Worm (Caenorhabditis elegans) whole organism, early embryonic: ENCODE measurements around the gene cnc-6.

Experiments used
- B0310.2 ChIP-seq: sonication (generic microtip); optimal IDR thresholded peaks from 2 replicates; lab custom pipeline; 2016; ENCODE audit warnings: mild to moderate bottlenecking, missing genetic modification characterization, missing compliant biosample characterization
- aly-1 ChIP-seq: sonication (generic microtip); optimal IDR thresholded peaks from 2 replicates; lab custom pipeline; 2016; ENCODE audit warnings: missing genetic modification characterization, missing compliant biosample characterization
- ceh-36 ChIP-seq: sonication (generic microtip); optimal IDR thresholded peaks from 2 replicates; lab custom pipeline; 2016; ENCODE audit warnings: missing genetic modification characterization, inconsistent platforms, missing compliant biosample characterization
- ets-7 ChIP-seq: sonication (generic microtip); optimal IDR thresholded peaks from 2 replicates; lab custom pipeline; 2016; ENCODE audit warnings: missing genotype, missing genetic modification characterization, missing compliant biosample characterization
- hmbx-1 ChIP-seq: sonication (generic microtip); optimal IDR thresholded peaks from 2 replicates; lab custom pipeline; 2016; ENCODE audit warnings: mild to moderate bottlenecking, missing genetic modification characterization, missing compliant biosample characterization
- hnd-1 ChIP-seq: sonication (generic microtip); optimal IDR thresholded peaks from 2 replicates; lab custom pipeline; 2016; ENCODE audit warnings: missing genetic modification characterization, missing compliant biosample characterization
- pes-1 ChIP-seq: fragments of 200-800 bp; sonication (Bioruptor generic); IDR thresholded peaks from 2 replicates; pipeline ENCODE4 v1.3.6; 2022; ENCODE audit warnings: missing genetic modification reagents, missing genetic modification characterization, missing compliant biosample characterization
- tbx-37 ChIP-seq: fragments of 200-800 bp; sonication (Bioruptor generic); conservative IDR thresholded peaks from 2 replicates; pipeline ENCODE4 v1.3.6; 2022; ENCODE audit warnings: missing genetic modification reagents, missing genetic modification characterization, missing compliant biosample characterization

DNA sequence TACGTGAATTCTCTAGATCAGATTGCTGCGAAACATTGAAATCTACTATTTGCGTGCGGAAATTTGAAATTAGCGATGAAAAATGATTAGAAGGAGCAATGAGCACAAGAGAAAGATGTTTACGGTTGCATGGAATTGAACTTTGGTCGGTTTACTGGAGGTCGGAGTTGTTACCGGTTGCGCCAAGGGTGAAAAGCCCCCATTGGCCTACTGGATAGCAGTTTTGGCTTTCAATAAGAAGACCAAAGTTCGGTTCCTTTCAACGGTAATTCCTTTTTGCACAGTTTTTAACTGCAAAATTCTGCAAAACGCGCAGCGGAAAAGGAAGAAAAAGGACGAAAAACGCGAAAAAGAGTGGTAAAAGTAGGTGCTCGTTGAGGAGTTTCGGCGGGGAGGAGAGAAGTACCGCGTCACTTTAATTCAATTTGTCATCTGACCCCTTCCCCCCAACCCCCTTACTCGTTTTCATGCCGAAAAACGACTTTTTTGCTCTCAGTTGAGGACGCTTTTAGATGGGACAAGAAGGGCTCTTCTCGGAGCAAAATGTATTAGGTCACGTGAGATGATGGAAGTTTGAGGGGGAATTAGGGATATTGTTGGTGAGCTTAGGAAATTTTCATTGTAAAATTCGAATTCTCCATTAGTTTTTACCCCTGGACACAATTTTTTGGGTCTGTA lies 17.7 kb upstream of the cnc-6 start:
- TF ChIP-seq ets-7 (tag; lab: Kevin White, UChicago) (no peak), pes-1 (GFP tag; lab: Robert Waterston, UW) (no peak), hmbx-1 (tag; lab: Kevin White, UChicago) (no peak), hnd-1 (tag; lab: Kevin White, UChicago) (no peak), tbx-37 (GFP tag; lab: Robert Waterston, UW) (no peak), B0310.2 (tag; lab: Kevin White, UChicago) (no peak), ceh-36 (tag; lab: Kevin White, UChicago) (no peak), aly-1 (no peak)
